Fruit fly (Drosophila melanogaster) whole organism, prepupa: ENCODE data around the gene Iyd.

Experiments
- CG7368 ChIP-seq: fragments of 200-800 bp; sonication (Bioruptor generic); optimal IDR thresholded peaks from 3 replicates; lab custom pipeline; 2016; ENCODE audit warnings: missing biosample characterization, missing genetic modification characterization
- CG8632 ChIP-seq: fragments of 200-800 bp; sonication (Bioruptor generic); optimal IDR thresholded peaks from 3 replicates; lab custom pipeline; 2016; ENCODE audit warnings: missing biosample characterization, missing genetic modification characterization
- Eip93F ChIP-seq: fragments of 200-800 bp; sonication (Bioruptor generic); optimal IDR thresholded peaks from 2 replicates; lab custom pipeline; 2016; ENCODE audit warnings: missing biosample characterization, mild to moderate bottlenecking, missing genetic modification characterization
- Lpt ChIP-seq: fragments of 200-800 bp; sonication (Bioruptor generic); optimal IDR thresholded peaks from 3 replicates; lab custom pipeline; 2016; ENCODE audit warnings: missing biosample characterization, missing genetic modification characterization
- fd59A ChIP-seq: fragments of 200-800 bp; sonication (Bioruptor generic); optimal IDR thresholded peaks from 2 replicates; lab custom pipeline; 2017; ENCODE audit warnings: missing biosample characterization, mild to moderate bottlenecking, missing genetic modification characterization, missing genetic modification reagents
- net ChIP-seq: fragments of 200-800 bp; sonication (Bioruptor generic); optimal IDR thresholded peaks from 3 replicates; lab custom pipeline; 2016; ENCODE audit warnings: missing biosample characterization, missing genetic modification characterization
- topi ChIP-seq: fragments of 200-800 bp; sonication (Bioruptor generic); optimal IDR thresholded peaks from 3 replicates; lab custom pipeline; 2016; ENCODE audit warnings: missing biosample characterization, missing genetic modification characterization

DNA sequence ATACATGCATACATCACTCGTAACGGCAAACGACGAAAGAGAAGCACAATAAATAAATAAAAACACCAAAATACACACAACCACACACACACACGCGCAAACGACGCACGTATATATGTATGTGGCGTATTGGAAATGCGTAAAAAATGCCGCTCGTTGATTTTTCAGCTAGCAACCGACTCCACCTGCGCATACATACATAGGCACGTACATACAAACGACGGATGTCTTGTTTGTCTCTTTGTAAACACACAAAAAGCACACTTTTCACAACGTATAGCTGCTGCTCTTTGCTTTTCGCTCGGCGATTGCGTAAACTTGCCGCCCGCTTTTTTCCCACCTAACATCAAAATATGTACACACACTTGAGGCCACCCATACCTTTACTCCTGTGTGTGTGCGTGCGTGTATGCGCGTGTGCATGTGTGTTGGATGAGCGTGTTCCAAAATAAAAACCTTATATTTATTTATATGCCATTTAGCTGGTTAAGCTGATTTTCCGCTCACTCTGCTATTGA, 23.9 kb upstream of the Iyd start:
- TF ChIP-seq topi (GFP tag; lab: Kevin White, UChicago), result no peak
- TF ChIP-seq net (GFP tag; lab: Kevin White, UChicago), result no peak
- TF ChIP-seq CG8632 (GFP tag; lab: Kevin White, UChicago), result no peak
- TF ChIP-seq Eip93F (GFP tag; lab: Kevin White, UChicago), result no peak
- TF ChIP-seq fd59A (GFP tag; lab: Kevin White, UChicago), result no peak
- no peak for TF ChIP-seq CG7368
- TF ChIP-seq Lpt, result no peak
